Fruit fly (Drosophila melanogaster) whole organism, adult: Measurements from ENCODE around the gene ric8a.

Experiments
- CG1620 ChIP-seq: fragments of 200-800 bp; sonication (Bioruptor generic); optimal IDR thresholded peaks from 2 replicates; lab custom pipeline; 2016; ENCODE audit warnings: missing biosample characterization, missing genetic modification characterization
- CG33017 ChIP-seq: fragments of 200-800 bp; sonication (Bioruptor generic); optimal IDR thresholded peaks from 2 replicates; lab custom pipeline; 2018; ENCODE audit warnings: missing biosample characterization, mild to moderate bottlenecking, missing genetic modification characterization, moderate library complexity
- CG7045 ChIP-seq: fragments of 200-800 bp; sonication (Bioruptor generic); optimal IDR thresholded peaks from 2 replicates; lab custom pipeline; 2017; ENCODE audit warnings: missing biosample characterization, mild to moderate bottlenecking, missing genetic modification characterization
- CG7101 ChIP-seq: fragments of 200-800 bp; sonication (Bioruptor generic); optimal IDR thresholded peaks from 2 replicates; lab custom pipeline; 2018; ENCODE audit warnings: missing biosample characterization, mild to moderate bottlenecking, missing genetic modification characterization, moderate library complexity
- Clk ChIP-seq: fragments of 200-800 bp; sonication (Bioruptor generic); optimal IDR thresholded peaks from 2 replicates; lab custom pipeline; 2017; ENCODE audit warnings: missing biosample characterization, missing genetic modification characterization
- Crg-1 ChIP-seq: fragments of 200-800 bp; sonication (Bioruptor generic); optimal IDR thresholded peaks from 2 replicates; lab custom pipeline; 2016; ENCODE audit warnings: missing biosample characterization, missing genetic modification characterization
- Mnt ChIP-seq: fragments of 200-800 bp; sonication (Bioruptor generic); optimal IDR thresholded peaks from 2 replicates; lab custom pipeline; 2016; ENCODE audit warnings: missing biosample characterization, mild to moderate bottlenecking, missing genetic modification characterization
- bab1 ChIP-seq: fragments of 200-800 bp; sonication (Bioruptor generic); optimal IDR thresholded peaks from 3 replicates; lab custom pipeline; 2019; ENCODE audit warnings: missing biosample characterization, mild to moderate bottlenecking, missing genetic modification characterization, moderate library complexity
- cic ChIP-seq: fragments of 200-800 bp; sonication (Bioruptor generic); optimal IDR thresholded peaks from 2 replicates; lab custom pipeline; 2017; ENCODE audit warnings: missing biosample characterization, mild to moderate bottlenecking, missing genetic modification characterization, moderate library complexity
- kay ChIP-seq: fragments of 200-800 bp; sonication (Bioruptor generic); peaks from one replicate; lab custom pipeline; 2016; ENCODE audit warnings: missing biosample characterization, missing genetic modification characterization, borderline replicate concordance
- ovo ChIP-seq: fragments of 200-800 bp; sonication (Bioruptor generic); optimal IDR thresholded peaks from 2 replicates; lab custom pipeline; 2016; ENCODE audit warnings: missing biosample characterization, missing genetic modification characterization
- pad ChIP-seq: fragments of 200-800 bp; sonication (Bioruptor generic); optimal IDR thresholded peaks from 3 replicates; lab custom pipeline; 2017; ENCODE audit warnings: missing biosample characterization, missing genetic modification characterization, mild to moderate bottlenecking, moderate library complexity, missing genetic modification reagents
- toe ChIP-seq: fragments of 200-800 bp; sonication (Bioruptor generic); optimal IDR thresholded peaks from 2 replicates; lab custom pipeline; 2016; ENCODE audit warnings: missing biosample characterization, missing genetic modification characterization

dm6 chrX:9214576-9214975 is 41.4 kb upstream of the ric8a start, which contains the start of gene Obp8a:
- TF ChIP-seq Clk (GFP tag; lab: Kevin White, UChicago) (no peak), cic (GFP tag; lab: Kevin White, UChicago) (no peak), Mnt (GFP tag; lab: Kevin White, UChicago) (no peak), CG1620 (no peak), CG7101 (no peak), kay (GFP tag; lab: Kevin White, UChicago) (no peak), CG33017 (tag; lab: Kevin White, UChicago) (no peak), Crg-1 (GFP tag; lab: Kevin White, UChicago) (no peak), toe (GFP tag; lab: Kevin White, UChicago) (no peak), pad (GFP tag; lab: Kevin White, UChicago) (no peak), ovo (GFP tag; lab: Kevin White, UChicago) (no peak), CG7045 (GFP tag; lab: Kevin White, UChicago) (no peak), bab1 (no peak)
